Fruit fly (Drosophila melanogaster): Measurements from ENCODE around the gene rdx.
A peak's percentile ranks its signal among the peaks of the same experiment; 100 is the strongest.

Gene rdx

DNA sequence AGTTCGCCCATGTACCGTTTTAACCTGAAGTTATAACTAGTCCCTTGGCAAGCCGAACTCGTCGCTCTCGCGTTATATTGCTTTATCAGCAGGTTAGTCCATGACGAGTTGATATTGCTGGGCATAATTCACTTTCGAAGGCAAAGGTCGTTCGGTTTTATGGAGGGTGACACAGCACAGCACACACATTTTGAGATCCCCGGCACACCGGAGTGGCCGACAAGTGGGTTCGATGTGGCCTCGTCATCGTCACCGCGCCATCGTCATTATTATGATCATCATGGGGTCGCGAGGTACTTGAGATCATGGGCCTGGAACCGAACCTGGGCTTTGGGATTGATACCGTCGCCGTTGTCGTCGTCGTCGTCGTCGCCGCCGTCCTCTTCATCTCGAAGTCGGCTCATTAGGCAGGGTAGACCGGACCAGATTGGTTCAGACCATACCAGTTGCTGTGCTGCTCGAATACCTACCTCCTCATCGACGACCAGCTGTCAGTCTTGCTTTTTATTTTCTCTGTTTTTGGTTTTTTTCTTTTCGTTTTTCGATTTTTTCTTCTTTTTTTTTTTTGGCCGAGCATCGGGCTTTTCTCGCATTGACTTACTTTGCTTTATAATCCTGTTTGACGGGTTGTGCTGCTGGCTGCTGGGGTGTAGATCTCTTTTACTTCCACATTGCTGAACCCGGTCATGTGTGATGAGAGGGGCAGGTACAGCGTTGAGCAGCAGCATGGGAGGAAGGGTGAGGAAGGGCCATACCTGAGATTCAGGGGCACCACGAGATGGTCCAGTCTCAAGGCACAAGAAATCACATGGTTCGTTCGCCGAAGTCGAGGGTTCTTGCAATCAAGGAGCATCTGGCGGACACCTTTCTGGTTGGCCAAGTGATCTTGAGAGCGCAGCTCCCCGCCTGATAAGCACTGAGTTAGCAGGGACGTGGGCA lies 29.5 kb upstream of the rdx start:
- TF ChIP-seq CG4496 (GFP tag; IDR thresholded peaks at IDR 0.05) (peak; percentile 96), CG10348 (GFP tag; IDR thresholded peaks at IDR 0.05) (no peak), CG13204 (GFP tag; optimal IDR thresholded peaks at IDR 0.05) (peak; percentile 99), fd96Ca (GFP tag; IDR thresholded peaks at IDR 0.05) (no peak; the same call in 2 of the 3 replicates), CG34367 (tag; optimal IDR thresholded peaks at IDR 0.05) (peak; percentile 94), rn (GFP tag; IDR thresholded peaks at IDR 0.05) (peak; percentile 77), gl (tag; optimal IDR thresholded peaks at IDR 0.05) (peak; percentile 99), D1 (tag; optimal IDR thresholded peaks at IDR 0.05) (peak; percentile 55), CG8301 (tag; optimal IDR thresholded peaks at IDR 0.05) (peak; percentile 67), CG12605 (GFP tag; IDR thresholded peaks at IDR 0.05) (peak; percentile 99), Ets98B (GFP tag; IDR thresholded peaks at IDR 0.05) (peak; percentile 94), Pif1B (GFP tag; optimal IDR thresholded peaks at IDR 0.05) (peak; percentile 94), CG17806 (tag; optimal IDR thresholded peaks at IDR 0.05) (peak; percentile 86), Snoo (tag; optimal IDR thresholded peaks at IDR 0.05) (peak; percentile 87), CG14655 (GFP tag; optimal IDR thresholded peaks at IDR 0.05) (peak; percentile 67), CG9948 (tag; optimal IDR thresholded peaks at IDR 0.05) (peak; percentile 84), CG15710 (tag; optimal IDR thresholded peaks at IDR 0.05) (peak; percentile 87), CG8159 (tag; optimal IDR thresholded peaks at IDR 0.05) (peak; percentile 84), CG32121 (GFP tag; IDR thresholded peaks at IDR 0.05) (peak; percentile 88), Pif1A (GFP tag; optimal IDR thresholded peaks at IDR 0.05) (peak; percentile 97), EcR (GFP tag; optimal IDR thresholded peaks at IDR 0.05) (peak; percentile 87)

DNA sequence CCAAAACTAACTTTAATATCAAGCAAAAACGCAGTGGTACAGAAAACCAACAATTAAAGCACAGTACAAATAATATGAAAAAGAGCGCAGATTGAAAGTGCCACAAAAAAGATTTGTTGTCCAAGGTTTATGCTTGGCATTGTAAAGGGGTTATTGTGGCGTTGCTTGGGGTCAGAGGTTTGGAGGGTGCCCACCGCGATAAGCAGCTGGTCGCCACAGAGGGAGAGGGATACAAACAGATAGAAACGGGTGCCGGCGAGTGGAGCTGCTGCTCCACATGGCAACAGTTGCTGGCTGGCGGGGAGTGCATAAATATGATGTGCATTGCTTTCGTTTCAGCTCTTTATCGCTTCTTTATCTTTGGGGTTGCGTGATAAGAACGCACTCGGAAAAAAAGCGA lies 28.5 kb upstream of the rdx start:
- no peak for TF ChIP-seq CG17806 (tag; optimal IDR thresholded peaks at IDR 0.05)
- TF ChIP-seq CG32121 (GFP tag; IDR thresholded peaks at IDR 0.05): no peak
- no peak for TF ChIP-seq CG12605 (GFP tag; IDR thresholded peaks at IDR 0.05)
- TF ChIP-seq CG8159 (tag; optimal IDR thresholded peaks at IDR 0.05): no peak
- no peak for TF ChIP-seq Pif1A (GFP tag; optimal IDR thresholded peaks at IDR 0.05)
- TF ChIP-seq EcR (GFP tag; optimal IDR thresholded peaks at IDR 0.05): no peak
- no peak for TF ChIP-seq rn (GFP tag; IDR thresholded peaks at IDR 0.05)

DNA sequence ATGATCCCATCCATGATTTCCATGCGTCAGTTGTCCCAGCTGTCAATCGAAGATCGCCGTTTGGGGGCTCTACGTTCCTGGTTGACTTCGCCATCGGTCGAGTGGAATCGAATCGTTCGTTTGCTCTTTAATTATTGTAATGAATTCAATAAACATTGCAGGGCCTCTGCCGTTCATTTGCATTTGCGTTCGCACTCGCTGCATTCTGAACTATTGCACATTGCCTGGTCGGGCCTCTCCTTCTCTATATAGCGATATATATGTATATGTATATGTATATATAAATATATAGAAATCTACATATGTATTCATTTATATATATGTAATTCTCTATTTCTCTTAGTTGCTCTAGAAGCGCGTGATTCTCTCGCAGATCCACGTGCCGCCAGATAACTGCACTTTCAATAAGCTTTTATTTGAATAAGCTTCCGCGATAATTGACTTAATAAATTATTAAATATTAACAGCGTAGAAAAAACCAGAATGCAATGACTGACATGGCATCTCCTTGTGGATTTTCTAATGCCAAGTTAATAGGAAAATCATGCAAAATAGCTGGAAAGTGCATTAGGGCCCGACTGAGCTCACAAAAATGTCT lies 27.9 kb upstream of the rdx start:
- TF ChIP-seq CG13204 (GFP tag; optimal IDR thresholded peaks at IDR 0.05): no peak
- no peak for TF ChIP-seq CG4496 (GFP tag; IDR thresholded peaks at IDR 0.05)
- TF ChIP-seq Pif1B (GFP tag; optimal IDR thresholded peaks at IDR 0.05): no peak
- no peak for TF ChIP-seq rn (GFP tag; IDR thresholded peaks at IDR 0.05)

DNA sequence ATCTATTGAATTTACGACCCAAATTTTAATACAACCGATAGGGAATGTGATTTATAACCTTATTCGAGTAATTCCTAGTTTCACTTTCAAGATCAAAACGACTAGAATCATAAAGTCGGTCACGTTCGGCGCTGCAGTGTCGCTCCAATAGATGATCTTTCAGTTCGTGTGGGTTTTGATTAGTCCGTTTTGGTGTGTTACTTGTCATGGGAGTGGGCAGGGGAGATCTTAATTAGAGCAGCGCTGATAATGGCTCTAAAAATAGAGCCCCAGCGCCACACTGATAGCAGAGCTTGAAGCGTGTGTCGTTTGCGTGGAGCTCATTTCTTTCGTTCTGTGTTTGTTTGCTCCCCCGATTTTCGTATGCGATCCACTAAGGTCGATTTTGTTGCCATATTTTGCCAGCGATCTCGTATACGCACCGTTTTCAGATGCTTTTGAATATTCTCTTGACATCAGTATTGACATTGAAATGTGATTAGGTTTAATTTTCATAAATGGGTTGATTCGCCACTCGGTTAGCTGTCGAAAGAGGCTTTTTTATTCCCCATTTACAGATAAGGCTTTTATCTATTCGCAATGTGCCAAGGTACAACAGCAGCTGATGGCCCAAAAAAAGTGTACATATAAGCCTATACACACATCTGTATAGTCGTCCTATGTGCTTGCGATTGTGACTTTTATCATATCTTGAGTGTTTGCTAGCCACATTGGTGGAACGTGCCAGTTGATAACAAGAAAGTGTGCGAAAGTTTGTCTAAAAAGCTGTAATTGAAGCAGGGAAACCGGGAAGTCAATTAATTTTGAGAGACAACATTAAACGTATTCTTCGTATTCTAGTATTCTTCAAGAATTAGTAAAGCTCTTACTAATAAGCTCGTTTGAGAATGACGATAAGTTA lies 26.9 kb upstream of the rdx start:
- no peak for TF ChIP-seq CG10348 (GFP tag; IDR thresholded peaks at IDR 0.05)
- no peak for TF ChIP-seq CG9948 (tag; optimal IDR thresholded peaks at IDR 0.05)
- no peak for TF ChIP-seq CG8159 (tag; optimal IDR thresholded peaks at IDR 0.05)
- no peak for TF ChIP-seq Snoo (tag; optimal IDR thresholded peaks at IDR 0.05)
- no peak for TF ChIP-seq CG8301 (tag; optimal IDR thresholded peaks at IDR 0.05)

DNA sequence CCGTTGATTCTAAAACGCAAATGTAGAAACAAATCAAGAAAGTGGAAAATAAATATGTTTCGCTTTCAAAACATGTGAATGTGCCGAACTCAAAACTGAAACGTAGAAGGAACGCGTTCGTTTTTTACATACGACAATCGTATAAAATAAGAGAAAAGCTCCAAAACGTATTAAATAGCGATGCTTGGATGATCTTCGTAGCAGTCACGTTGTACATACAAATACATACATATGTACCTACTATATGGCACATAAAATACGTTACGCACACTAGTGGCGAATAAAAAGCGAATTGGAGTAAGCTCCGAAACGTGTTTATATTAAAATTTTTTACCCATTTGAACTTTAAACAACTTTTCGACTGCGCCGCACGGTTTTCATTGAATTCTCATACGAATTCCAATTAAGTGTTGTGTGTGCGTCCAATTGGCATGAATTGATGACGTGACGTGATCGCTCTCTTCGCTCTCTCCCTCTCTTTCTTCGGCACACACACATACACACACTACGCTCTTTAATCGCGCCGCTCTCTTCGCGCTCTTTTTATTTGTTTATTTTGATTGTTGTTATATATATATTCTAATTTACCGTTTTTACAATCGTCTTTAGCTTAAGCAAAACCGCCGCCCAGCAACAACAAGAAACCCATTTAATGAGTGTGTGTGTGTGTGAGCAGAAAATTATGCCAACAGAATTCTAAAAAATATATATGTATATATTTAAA lies 25.4 kb upstream of the rdx start:
- no peak for TF ChIP-seq EcR (GFP tag; optimal IDR thresholded peaks at IDR 0.05)
- no peak for TF ChIP-seq CG9948 (tag; optimal IDR thresholded peaks at IDR 0.05)
- no peak for TF ChIP-seq fd96Ca (GFP tag; IDR thresholded peaks at IDR 0.05)
- TF ChIP-seq Pif1B (GFP tag; optimal IDR thresholded peaks at IDR 0.05): peak; percentile 57
- TF ChIP-seq D1 (tag; optimal IDR thresholded peaks at IDR 0.05): no peak
- no peak for TF ChIP-seq CG8301 (tag; optimal IDR thresholded peaks at IDR 0.05)
- no peak for TF ChIP-seq Snoo (tag; optimal IDR thresholded peaks at IDR 0.05)
- 0 out of 2 replicates have a peak, but pooled peaks have one; percentile 28 for TF ChIP-seq CG12605 (GFP tag; IDR thresholded peaks at IDR 0.05)
- no peak for TF ChIP-seq rn (GFP tag; IDR thresholded peaks at IDR 0.05)
